Worm (Caenorhabditis elegans): ENCODE results near the gene Y32G9A.3.

- TF ChIP-seq jun-1 (tag; optimal IDR thresholded peaks at IDR 0.05), result no peak
- no peak for TF ChIP-seq ama-1 (optimal IDR thresholded peaks at IDR 0.05)
- no peak for TF ChIP-seq aly-2 (tag; optimal IDR thresholded peaks at IDR 0.05)
- no peak for TF ChIP-seq R02D3.7 (tag; optimal IDR thresholded peaks at IDR 0.05)
- no peak for TF ChIP-seq nhr-25 (tag; optimal IDR thresholded peaks at IDR 0.05)
- peak; percentile 76 for TF ChIP-seq lin-39 (tag; optimal IDR thresholded peaks at IDR 0.05)
- TF ChIP-seq ztf-11 (tag; optimal IDR thresholded peaks at IDR 0.05), result no peak
Observed at ce11 chrV:1889996-1890395, 21.2 kb upstream of the Y32G9A.3 start.

Data from whole organism, L3 larva.